Fruit fly (Drosophila melanogaster) whole organism, embryonic: ENCODE measurements around the gene RpL4.

Experiments used
- Antp ChIP-seq: fragments of 200-800 bp; sonication (Bioruptor generic); optimal IDR thresholded peaks from 3 replicates; lab custom pipeline; 2016; ENCODE audit warnings: missing biosample characterization, missing genetic modification characterization
- B-H1 ChIP-seq: fragments of 200-800 bp; sonication (Bioruptor generic); IDR thresholded peaks from 3 replicates; pipeline ENCODE4 v1.3.6; 2022; ENCODE audit warnings: missing biosample characterization, missing genetic modification characterization
- B-H2 ChIP-seq: fragments of 200-800 bp; sonication (Bioruptor generic); optimal IDR thresholded peaks from 2 replicates; lab custom pipeline; 2018; ENCODE audit warnings: missing biosample characterization, mild to moderate bottlenecking, missing genetic modification characterization
- CG11085 ChIP-seq: fragments of 200-800 bp; sonication (Bioruptor generic); IDR thresholded peaks from 2 replicates; pipeline ENCODE4 v1.3.6; 2022; ENCODE audit warnings: missing biosample characterization, missing genetic modification characterization
- CG11093 ChIP-seq: fragments of 200-800 bp; sonication (Bioruptor generic); IDR thresholded peaks from 3 replicates; pipeline ENCODE4 v1.3.6; 2022; ENCODE audit warnings: missing biosample characterization, missing genetic modification characterization
- CG11723 ChIP-seq: fragments of 200-800 bp; sonication (Bioruptor generic); optimal IDR thresholded peaks from 2 replicates; lab custom pipeline; 2017; ENCODE audit warnings: missing biosample characterization, mild to moderate bottlenecking, missing genetic modification characterization
- CG12299 ChIP-seq: fragments of 200-800 bp; sonication (Bioruptor generic); optimal IDR thresholded peaks from 2 replicates; lab custom pipeline; 2018; ENCODE audit warnings: missing biosample characterization, mild to moderate bottlenecking, missing genetic modification characterization
- CG1529 ChIP-seq: fragments of 200-800 bp; sonication (Bioruptor generic); optimal IDR thresholded peaks from 3 replicates; lab custom pipeline; 2018; ENCODE audit warnings: missing biosample characterization, missing genetic modification characterization
- CG15601 ChIP-seq: fragments of 200-800 bp; sonication (Bioruptor generic); optimal IDR thresholded peaks from 3 replicates; lab custom pipeline; 2019; ENCODE audit warnings: missing biosample characterization, mild to moderate bottlenecking, missing genetic modification characterization, moderate library complexity
- CG17385 ChIP-seq: fragments of 200-800 bp; sonication (Bioruptor generic); optimal IDR thresholded peaks from 3 replicates; lab custom pipeline; 2018; ENCODE audit warnings: missing biosample characterization, mild to moderate bottlenecking, missing genetic modification characterization
- CG17829 ChIP-seq: fragments of 200-800 bp; optimal IDR thresholded peaks from 2 replicates; lab custom pipeline; 2019; ENCODE audit warnings: missing biosample characterization, mild to moderate bottlenecking, missing genetic modification characterization, moderate library complexity
- CG2712 ChIP-seq: fragments of 200-800 bp; optimal IDR thresholded peaks from 3 replicates; lab custom pipeline; 2019; ENCODE audit warnings: missing biosample characterization, mild to moderate bottlenecking, missing genetic modification characterization, moderate library complexity
- CG2889 ChIP-seq: fragments of 200-800 bp; sonication (Bioruptor generic); IDR thresholded peaks from 3 replicates; pipeline ENCODE4 v1.3.6; 2022; ENCODE audit warnings: missing biosample characterization, missing genetic modification characterization
- CG31441 ChIP-seq: fragments of 200-800 bp; sonication (Bioruptor generic); IDR thresholded peaks from 2 replicates; pipeline ENCODE4 v1.3.6; 2022; ENCODE audit warnings: missing biosample characterization, missing genetic modification characterization
- CG32767 ChIP-seq: fragments of 200-800 bp; sonication (Bioruptor generic); IDR thresholded peaks from 2 replicates; pipeline ENCODE4 v1.3.6; 2022; ENCODE audit warnings: missing biosample characterization, missing genetic modification characterization
- CG34376 ChIP-seq: fragments of 200-800 bp; sonication (Bioruptor generic); optimal IDR thresholded peaks from 2 replicates; lab custom pipeline; 2018; ENCODE audit warnings: missing biosample characterization, mild to moderate bottlenecking, missing genetic modification characterization
- CG3847 ChIP-seq: fragments of 200-800 bp; sonication (Bioruptor generic); IDR thresholded peaks from 2 replicates; pipeline ENCODE4 v1.3.6; 2022; ENCODE audit warnings: missing biosample characterization, missing genetic modification characterization
- CG4854 ChIP-seq: fragments of 200-800 bp; sonication (Bioruptor generic); optimal IDR thresholded peaks from 2 replicates; lab custom pipeline; 2016; ENCODE audit warnings: missing biosample characterization, missing genetic modification characterization, inconsistent platforms
- CG6272 ChIP-seq: fragments of 200-800 bp; sonication (Bioruptor generic); IDR thresholded peaks from 2 replicates; pipeline ENCODE4 v1.3.6; 2022; ENCODE audit warnings: missing biosample characterization, missing genetic modification characterization
- CG6791 ChIP-seq: fragments of 200-800 bp; sonication (Bioruptor generic); IDR thresholded peaks from 3 replicates; pipeline ENCODE4 v1.3.6; 2022; ENCODE audit warnings: missing biosample characterization, missing genetic modification characterization; ENCODE audit not compliant: partially characterized antibody
- CG6854 ChIP-seq: fragments of 200-800 bp; sonication (Bioruptor generic); optimal IDR thresholded peaks from 3 replicates; lab custom pipeline; 2017; ENCODE audit warnings: missing biosample characterization, mild to moderate bottlenecking, missing genetic modification characterization
- Camta ChIP-seq: fragments of 200-800 bp; sonication (Bioruptor generic); optimal IDR thresholded peaks from 2 replicates; lab custom pipeline; 2016; ENCODE audit warnings: missing biosample characterization, missing genetic modification characterization
- CrebB ChIP-seq: fragments of 200-800 bp; sonication (Bioruptor generic); optimal IDR thresholded peaks from 3 replicates; lab custom pipeline; 2018; ENCODE audit warnings: missing biosample characterization, mild to moderate bottlenecking, missing genetic modification characterization
- Dll ChIP-seq: fragments of 200-800 bp; sonication (Bioruptor generic); IDR thresholded peaks from 4 replicates; pipeline ENCODE4 v1.3.6; 2022; ENCODE audit warnings: missing biosample characterization, missing genetic modification characterization; ENCODE audit not compliant: partially characterized antibody
- Elba2 ChIP-seq: fragments of 200-800 bp; sonication (Bioruptor generic); optimal IDR thresholded peaks from 3 replicates; lab custom pipeline; 2016; ENCODE audit warnings: missing biosample characterization, missing genetic modification characterization
- Ets97D ChIP-seq: fragments of 200-800 bp; sonication (Bioruptor generic); optimal IDR thresholded peaks from 3 replicates; lab custom pipeline; 2016; ENCODE audit warnings: missing biosample characterization, missing genetic modification characterization
- Fer1 ChIP-seq: fragments of 200-800 bp; sonication (Bioruptor generic); optimal IDR thresholded peaks from 2 replicates; lab custom pipeline; 2017; ENCODE audit warnings: missing biosample characterization, mild to moderate bottlenecking, missing genetic modification characterization
- Fer2 ChIP-seq: fragments of 200-800 bp; sonication (Bioruptor generic); optimal IDR thresholded peaks from 2 replicates; lab custom pipeline; 2018; ENCODE audit warnings: missing biosample characterization, mild to moderate bottlenecking, missing genetic modification characterization, moderate library complexity
- MESR4 ChIP-seq: fragments of 200-800 bp; sonication (Bioruptor generic); optimal IDR thresholded peaks from 2 replicates; lab custom pipeline; 2018; ENCODE audit warnings: missing biosample characterization, mild to moderate bottlenecking, missing genetic modification characterization, moderate library complexity
- Med ChIP-seq: fragments of 200-800 bp; sonication (Bioruptor generic); peaks from one replicate; lab custom pipeline; 2016; ENCODE audit warnings: missing biosample characterization, missing genetic modification characterization, mild to moderate bottlenecking, inconsistent platforms, moderate library complexity
- Mes4 ChIP-seq: fragments of 200-800 bp; sonication (Bioruptor generic); optimal IDR thresholded peaks from 2 replicates; lab custom pipeline; 2016; ENCODE audit warnings: missing biosample characterization, missing genetic modification characterization
- Myb ChIP-seq: fragments of 200-800 bp; sonication (Bioruptor generic); optimal IDR thresholded peaks from 2 replicates; lab custom pipeline; 2016; ENCODE audit warnings: missing biosample characterization, missing genetic modification characterization
- Sox102F ChIP-seq: fragments of 200-800 bp; sonication (Bioruptor generic); optimal IDR thresholded peaks from 2 replicates; lab custom pipeline; 2018; ENCODE audit warnings: missing biosample characterization, mild to moderate bottlenecking, missing genetic modification characterization, moderate library complexity
- ara ChIP-seq: fragments of 200-800 bp; sonication (Bioruptor generic); IDR thresholded peaks from 2 replicates; pipeline ENCODE4 v1.3.6; 2022; ENCODE audit warnings: missing biosample characterization, missing genetic modification characterization
- bbx ChIP-seq: fragments of 200-800 bp; sonication (Bioruptor generic); IDR thresholded peaks from 2 replicates; pipeline ENCODE4 v1.3.6; 2022; ENCODE audit warnings: missing biosample characterization, missing genetic modification characterization; ENCODE audit not compliant: partially characterized antibody
- insv ChIP-seq, 2 experiments: fragments of 200-800 bp; sonication (Bioruptor generic); optimal IDR thresholded peaks; 3 replicates each; lab custom pipeline; 2016 to 2018; ENCODE audit warnings: missing biosample characterization in 2 of 2, missing genetic modification characterization in 2 of 2
- jing ChIP-seq: fragments of 200-800 bp; sonication (Bioruptor generic); optimal IDR thresholded peaks from 2 replicates; lab custom pipeline; 2018; ENCODE audit warnings: missing biosample characterization, mild to moderate bottlenecking, missing genetic modification characterization
- knrl ChIP-seq: fragments of 200-800 bp; sonication (Bioruptor generic); IDR thresholded peaks from 3 replicates; pipeline ENCODE4 v1.3.6; 2022; ENCODE audit warnings: missing biosample characterization, missing genetic modification characterization; ENCODE audit not compliant: partially characterized antibody
- lbe ChIP-seq: fragments of 200-800 bp; sonication (Bioruptor generic); optimal IDR thresholded peaks from 2 replicates; lab custom pipeline; 2016; ENCODE audit warnings: missing biosample characterization, mild to moderate bottlenecking, missing genetic modification characterization
- odd ChIP-seq: fragments of 200-800 bp; sonication (Bioruptor generic); optimal IDR thresholded peaks from 2 replicates; lab custom pipeline; 2017; ENCODE audit warnings: missing biosample characterization, mild to moderate bottlenecking, missing genetic modification characterization
- pros ChIP-seq: fragments of 200-800 bp; sonication (Bioruptor generic); optimal IDR thresholded peaks from 3 replicates; lab custom pipeline; 2019; ENCODE audit warnings: missing biosample characterization, mild to moderate bottlenecking, missing genetic modification characterization, moderate library complexity
- sr ChIP-seq: fragments of 200-800 bp; sonication (Bioruptor generic); IDR thresholded peaks from 3 replicates; pipeline ENCODE4 v1.3.6; 2022; ENCODE audit warnings: missing biosample characterization, missing genetic modification characterization
- sug ChIP-seq: fragments of 200-800 bp; optimal IDR thresholded peaks from 2 replicates; lab custom pipeline; 2019; ENCODE audit warnings: missing biosample characterization, mild to moderate bottlenecking, missing genetic modification characterization, moderate library complexity
- tgo ChIP-seq: fragments of 200-800 bp; sonication (Bioruptor generic); IDR thresholded peaks from 3 replicates; pipeline ENCODE4 v1.3.6; 2022; ENCODE audit warnings: missing biosample characterization, missing genetic modification characterization
- tll ChIP-seq, 2 experiments: fragments of 200-800 bp in 1 of 2; fragments of >200 bp in 1 of 2; sonication (Bioruptor generic) in 1 of 2; optimal IDR thresholded peaks; 2 replicates each; lab custom pipeline; 2017 to 2019; ENCODE audit warnings: missing biosample characterization in 2 of 2, missing genetic modification characterization in 2 of 2, mild to moderate bottlenecking in 1 of 2, moderate library complexity in 1 of 2
- vfl ChIP-seq: fragments of 200-800 bp; sonication (Bioruptor generic); optimal IDR thresholded peaks from 2 replicates; lab custom pipeline; 2016; ENCODE audit warnings: missing biosample characterization, missing genetic modification characterization
- wdn ChIP-seq: fragments of 200-800 bp; sonication (Bioruptor generic); IDR thresholded peaks from 2 replicates; pipeline ENCODE4 v1.3.6; 2022; ENCODE audit warnings: missing biosample characterization, missing genetic modification characterization
- wor ChIP-seq: fragments of 200-800 bp; sonication (Bioruptor generic); IDR thresholded peaks from 2 replicates; pipeline ENCODE4 v1.3.6; 2022; ENCODE audit warnings: missing biosample characterization, missing genetic modification characterization
- zen2 ChIP-seq: fragments of 200-800 bp; sonication (Bioruptor generic); IDR thresholded peaks from 3 replicates; pipeline ENCODE4 v1.3.6; 2022; ENCODE audit warnings: missing biosample characterization, missing genetic modification characterization; ENCODE audit not compliant: partially characterized antibody

RpL4 gene

DNA sequence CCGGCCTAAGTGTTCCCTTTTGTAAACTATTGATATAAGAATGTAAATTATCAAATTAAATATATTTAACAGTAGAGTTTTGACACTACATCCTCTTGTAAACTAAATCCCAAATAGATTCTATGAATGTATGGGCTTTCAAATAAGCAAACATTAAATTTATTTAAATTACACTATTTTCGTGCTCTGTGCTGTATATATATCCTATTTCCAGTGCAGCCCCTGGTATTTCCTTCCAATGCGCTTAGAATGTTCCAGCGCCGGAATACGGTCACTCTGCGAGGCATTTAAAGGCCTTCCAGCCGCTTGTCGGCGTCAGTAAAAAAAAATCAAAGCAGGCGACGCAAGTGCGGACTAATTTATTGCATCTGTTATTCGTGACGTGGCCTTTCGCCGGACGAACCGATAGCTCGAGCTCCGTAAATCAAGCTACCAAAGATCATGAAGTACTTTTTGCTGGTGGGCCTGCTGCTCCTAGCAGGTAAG, 25.8 kb downstream of the RpL4 start, which contains the start of gene Gp93 (continued):
- 0 out of 2 replicates have a peak, but pooled peaks have one; percentile 5 for TF ChIP-seq wdn (GFP tag; lab: Robert Waterston, UW)
- no peak for TF ChIP-seq zen2 (GFP tag; lab: Robert Waterston, UW)
- peak; percentile 21 for TF ChIP-seq Antp (GFP tag; lab: Kevin White, UChicago)
- no peak for TF ChIP-seq Mes4 (GFP tag; lab: Kevin White, UChicago)
- TF ChIP-seq CG15601 (tag; lab: Kevin White, UChicago), result no peak
- no peak for TF ChIP-seq Fer2
- TF ChIP-seq CG2889, result no peak
- TF ChIP-seq CrebB (tag; lab: Kevin White, UChicago), result peak; percentile 5
- TF ChIP-seq CG17385 (GFP tag; lab: Kevin White, UChicago), result peak; percentile 44
- TF ChIP-seq Fer1, result peak; percentile 39
- 0 out of 2 replicates have a peak, but pooled peaks have one; percentile 19 for TF ChIP-seq wor (GFP tag; lab: Robert Waterston, UW)
- peak; percentile 71; the same call in 2 of the 3 replicates for TF ChIP-seq tgo (GFP tag; lab: Robert Waterston, UW)
- peak; percentile 56 for TF ChIP-seq CG11085
- TF ChIP-seq CG34376 (GFP tag; lab: Kevin White, UChicago), result peak; percentile 70
- TF ChIP-seq Med (GFP tag; lab: Kevin White, UChicago), result peak; percentile 89
- TF ChIP-seq CG1529 (GFP tag; lab: Kevin White, UChicago), result no peak
- TF ChIP-seq pros (GFP tag; lab: Kevin White, UChicago), result no peak
- TF ChIP-seq insv (GFP tag; optimal IDR thresholded peaks at IDR 0.05; lab: Kevin White, UChicago), result peak in 1 of 2 experiments; percentile 11
- TF ChIP-seq CG6272 (GFP tag; lab: Robert Waterston, UW), result peak; percentile 40; the same call in 1 of the 2 replicates
- no peak for TF ChIP-seq CG4854
- no peak for TF ChIP-seq sr (GFP tag; lab: Robert Waterston, UW)
- TF ChIP-seq CG17829 (tag; lab: Kevin White, UChicago), result peak; percentile 62
- TF ChIP-seq CG11093 (GFP tag; lab: Robert Waterston, UW), result no peak; the same call in 2 of the 3 replicates
- peak; percentile 30 for TF ChIP-seq lbe (GFP tag; lab: Kevin White, UChicago)
- TF ChIP-seq knrl, result no peak
- TF ChIP-seq Camta (GFP tag; lab: Kevin White, UChicago), result peak; percentile 21
- TF ChIP-seq CG3847 (GFP tag; lab: Robert Waterston, UW), result peak; percentile 49
- no peak for TF ChIP-seq CG12299 (tag; lab: Kevin White, UChicago)
- TF ChIP-seq CG31441, result no peak; the same call in 1 of the 2 replicates
- TF ChIP-seq CG32767 (GFP tag; lab: Robert Waterston, UW), result no peak; the same call in 1 of the 2 replicates
- TF ChIP-seq CG11723 (GFP tag; lab: Kevin White, UChicago), result no peak
- TF ChIP-seq, all 482 proteins: peak for 240

DNA sequence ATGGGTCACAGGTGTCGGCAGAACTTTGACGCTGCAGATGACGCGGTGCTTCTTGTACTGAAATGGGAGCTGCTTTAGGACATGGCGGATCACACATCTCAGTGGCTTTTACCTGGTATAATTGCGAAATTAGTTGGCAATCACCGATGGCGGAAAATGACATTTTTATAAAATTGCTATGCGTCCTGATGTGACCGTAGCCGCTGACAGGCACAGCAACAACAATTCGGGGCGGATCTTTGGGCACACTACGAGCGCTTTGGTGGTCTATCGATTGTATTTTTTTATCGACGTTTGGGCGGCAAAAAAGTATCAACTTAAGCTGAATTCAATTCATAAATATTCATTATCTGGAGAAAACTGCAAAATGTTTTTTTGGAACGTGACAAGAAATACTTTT, 31.3 kb downstream of the RpL4 start, which contains the start of gene CG4951:
Gene CG4951, minus strand, starts transcription at position 223 of the 400 bp plus-strand sequence.
- TF ChIP-seq Ets97D, result peak; percentile 72
- TF ChIP-seq CG2712 (tag; lab: Kevin White, UChicago), result no peak
- TF ChIP-seq Fer1, result no peak
- TF ChIP-seq odd (GFP tag; lab: Kevin White, UChicago), result no peak
- TF ChIP-seq Elba2 (GFP tag; lab: Kevin White, UChicago), result no peak
- no peak for TF ChIP-seq sug (tag; lab: Kevin White, UChicago)
- TF ChIP-seq vfl (GFP tag; lab: Kevin White, UChicago), result no peak
- TF ChIP-seq tll (GFP tag; optimal IDR thresholded peaks at IDR 0.05; lab: Kevin White, UChicago), result no peak
- peak; percentile 63 for TF ChIP-seq zen2 (GFP tag; lab: Robert Waterston, UW)
- TF ChIP-seq CG6791 (GFP tag; lab: Robert Waterston, UW), result peak; percentile 61; the same call in 2 of the 3 replicates
- TF ChIP-seq B-H2 (GFP tag; lab: Kevin White, UChicago), result no peak
- no peak for TF ChIP-seq CG11085
- TF ChIP-seq Dll (GFP tag; lab: Robert Waterston, UW), result peak; percentile 62; the same call in 2 of the 4 replicates
- no peak for TF ChIP-seq Sox102F
- no peak for TF ChIP-seq ara
- TF ChIP-seq CG6854 (GFP tag; lab: Kevin White, UChicago), result no peak
- no peak for TF ChIP-seq B-H1 (GFP tag; lab: Robert Waterston, UW)
- TF ChIP-seq bbx (GFP tag; lab: Robert Waterston, UW), result peak; percentile 63; the same call in 1 of the 2 replicates
- no peak for TF ChIP-seq jing (GFP tag; lab: Kevin White, UChicago)
- peak; percentile 52 for TF ChIP-seq MESR4 (GFP tag; lab: Kevin White, UChicago)
- peak; percentile 34 for TF ChIP-seq Myb (GFP tag; lab: Kevin White, UChicago)
- no peak for TF ChIP-seq Mes4 (GFP tag; lab: Kevin White, UChicago)
